Fruit fly (Drosophila melanogaster) whole organism, embryonic: ENCODE data around the gene RfC3.

ENCODE experiments used
- Ada2b ChIP-seq: fragments of 200-800 bp; sonication (Bioruptor generic); IDR thresholded peaks from 2 replicates; pipeline ENCODE4 v1.3.6; 2022; ENCODE audit warnings: missing biosample characterization, missing genetic modification characterization
- CG10431 ChIP-seq: fragments of 200-800 bp; sonication (Bioruptor generic); optimal IDR thresholded peaks from 3 replicates; lab custom pipeline; 2018; ENCODE audit warnings: missing biosample characterization, mild to moderate bottlenecking, missing genetic modification characterization
- CG10959 ChIP-seq: fragments of 200-800 bp; sonication (Bioruptor generic); IDR thresholded peaks from 2 replicates; pipeline ENCODE4 v1.3.6; 2022; ENCODE audit warnings: missing biosample characterization, missing genetic modification characterization
- CG11085 ChIP-seq: fragments of 200-800 bp; sonication (Bioruptor generic); IDR thresholded peaks from 2 replicates; pipeline ENCODE4 v1.3.6; 2022; ENCODE audit warnings: missing biosample characterization, missing genetic modification characterization
- CG12071 ChIP-seq: fragments of 200-800 bp; sonication (Bioruptor generic); optimal IDR thresholded peaks from 3 replicates; lab custom pipeline; 2018; ENCODE audit warnings: missing biosample characterization, mild to moderate bottlenecking, missing genetic modification characterization
- CG12391 ChIP-seq: fragments of 200-800 bp; sonication (Bioruptor generic); optimal IDR thresholded peaks from 3 replicates; lab custom pipeline; 2018; ENCODE audit warnings: missing biosample characterization, mild to moderate bottlenecking, missing genetic modification characterization, moderate library complexity
- CG17361 ChIP-seq: fragments of 200-800 bp; sonication (Bioruptor generic); IDR thresholded peaks from 3 replicates; pipeline ENCODE4 v1.3.6; 2022; ENCODE audit warnings: missing biosample characterization, missing genetic modification characterization
- CG17829 ChIP-seq: fragments of 200-800 bp; optimal IDR thresholded peaks from 2 replicates; lab custom pipeline; 2019; ENCODE audit warnings: missing biosample characterization, mild to moderate bottlenecking, missing genetic modification characterization, moderate library complexity
- CG18262 ChIP-seq: fragments of 200-800 bp; optimal IDR thresholded peaks from 3 replicates; lab custom pipeline; 2019; ENCODE audit warnings: missing biosample characterization, mild to moderate bottlenecking, missing genetic modification characterization, moderate library complexity
- CG2116 ChIP-seq: fragments of 200-800 bp; sonication (Bioruptor generic); optimal IDR thresholded peaks from 3 replicates; lab custom pipeline; 2018; ENCODE audit warnings: missing biosample characterization, mild to moderate bottlenecking, missing genetic modification characterization
- CG2678 ChIP-seq: fragments of 200-800 bp; sonication (Bioruptor generic); optimal IDR thresholded peaks from 3 replicates; lab custom pipeline; 2019; ENCODE audit warnings: missing biosample characterization, mild to moderate bottlenecking, missing genetic modification characterization, moderate library complexity
- CG33213 ChIP-seq: fragments of 200-800 bp; sonication (Bioruptor generic); optimal IDR thresholded peaks from 3 replicates; lab custom pipeline; 2016; ENCODE audit warnings: missing biosample characterization, missing genetic modification characterization
- CG34422 ChIP-seq: fragments of 200-800 bp; sonication (Bioruptor generic); IDR thresholded peaks from 3 replicates; pipeline ENCODE4 v1.3.6; 2022; ENCODE audit warnings: missing biosample characterization, missing genetic modification characterization
- CG42726 ChIP-seq: fragments of 200-800 bp; sonication (Bioruptor generic); IDR thresholded peaks from 2 replicates; pipeline ENCODE4 v1.3.6; 2022; ENCODE audit warnings: missing biosample characterization, missing genetic modification characterization; ENCODE audit not compliant: partially characterized antibody
- CG6254 ChIP-seq: fragments of 200-800 bp; sonication (Bioruptor generic); optimal IDR thresholded peaks from 3 replicates; lab custom pipeline; 2017; ENCODE audit warnings: mild to moderate bottlenecking, missing biosample characterization, missing genetic modification reagents, missing genetic modification characterization
- CG7271 ChIP-seq: fragments of 200-800 bp; sonication (Bioruptor generic); optimal IDR thresholded peaks from 2 replicates; lab custom pipeline; 2018; ENCODE audit warnings: missing biosample characterization, mild to moderate bottlenecking, missing genetic modification characterization, moderate library complexity
- CG7963 ChIP-seq: fragments of 200-800 bp; sonication (Bioruptor generic); IDR thresholded peaks from 3 replicates; pipeline ENCODE4 v1.3.6; 2022; ENCODE audit warnings: missing biosample characterization, missing genetic modification characterization; ENCODE audit not compliant: partially characterized antibody
- CG7987 ChIP-seq: fragments of 200-800 bp; sonication (Bioruptor generic); optimal IDR thresholded peaks from 2 replicates; lab custom pipeline; 2018; ENCODE audit warnings: missing biosample characterization, mild to moderate bottlenecking, missing genetic modification characterization, moderate library complexity
- CG8290 ChIP-seq, 3 experiments: fragments of 200-800 bp; sonication (Bioruptor generic); optimal IDR thresholded peaks; 2 replicates each; lab custom pipeline; 2016 to 2019; ENCODE audit warnings: missing biosample characterization in 3 of 3, missing genetic modification characterization in 3 of 3, mild to moderate bottlenecking in 2 of 3, moderate library complexity in 1 of 3
- CG9437 ChIP-seq: fragments of 200-800 bp; sonication (Bioruptor generic); optimal IDR thresholded peaks from 2 replicates; lab custom pipeline; 2018; ENCODE audit warnings: missing biosample characterization, mild to moderate bottlenecking, missing genetic modification characterization
- Dip3 ChIP-seq: fragments of 200-800 bp; sonication (Bioruptor generic); optimal IDR thresholded peaks from 3 replicates; lab custom pipeline; 2016; ENCODE audit warnings: missing biosample characterization, missing genetic modification characterization
- HLHmδ ChIP-seq: fragments of 200-800 bp; sonication (Bioruptor generic); optimal IDR thresholded peaks from 2 replicates; lab custom pipeline; 2018; ENCODE audit warnings: missing biosample characterization, mild to moderate bottlenecking, missing genetic modification characterization, moderate library complexity
- MESR4 ChIP-seq: fragments of 200-800 bp; sonication (Bioruptor generic); optimal IDR thresholded peaks from 2 replicates; lab custom pipeline; 2018; ENCODE audit warnings: missing biosample characterization, mild to moderate bottlenecking, missing genetic modification characterization, moderate library complexity
- NC2α ChIP-seq: fragments of 200-800 bp; sonication (Bioruptor generic); optimal IDR thresholded peaks from 2 replicates; lab custom pipeline; 2016; ENCODE audit warnings: missing biosample characterization, missing genetic modification characterization
- Nf-YB ChIP-seq: fragments of 200-800 bp; sonication (Bioruptor generic); optimal IDR thresholded peaks from 3 replicates; lab custom pipeline; 2019; ENCODE audit warnings: missing biosample characterization, mild to moderate bottlenecking, missing genetic modification characterization, moderate library complexity
- NfI ChIP-seq: fragments of 200-800 bp; sonication (Bioruptor generic); optimal IDR thresholded peaks from 3 replicates; lab custom pipeline; 2018; ENCODE audit warnings: missing biosample characterization, mild to moderate bottlenecking, missing genetic modification characterization, moderate library complexity
- Opbp ChIP-seq: fragments of 200-800 bp; sonication (Bioruptor generic); IDR thresholded peaks from 3 replicates; pipeline ENCODE4 v1.3.6; 2022; ENCODE audit warnings: missing biosample characterization, missing genetic modification characterization; ENCODE audit not compliant: partially characterized antibody
- Rx ChIP-seq: fragments of 200-800 bp; sonication (Bioruptor generic); IDR thresholded peaks from 2 replicates; pipeline ENCODE4 v1.3.6; 2022; ENCODE audit warnings: missing biosample characterization, missing genetic modification characterization
- Sox100B ChIP-seq: fragments of 200-800 bp; sonication (Bioruptor generic); optimal IDR thresholded peaks from 3 replicates; lab custom pipeline; 2018; ENCODE audit warnings: missing biosample characterization, mild to moderate bottlenecking, missing genetic modification characterization
- TFAM ChIP-seq: fragments of 200-800 bp; sonication (Bioruptor generic); optimal IDR thresholded peaks from 2 replicates; lab custom pipeline; 2017; ENCODE audit warnings: missing biosample characterization, missing genetic modification characterization, inconsistent platforms
- ara ChIP-seq: fragments of 200-800 bp; sonication (Bioruptor generic); IDR thresholded peaks from 2 replicates; pipeline ENCODE4 v1.3.6; 2022; ENCODE audit warnings: missing biosample characterization, missing genetic modification characterization
- bowl ChIP-seq: fragments of 200-800 bp; sonication (Bioruptor generic); IDR thresholded peaks from 2 replicates; pipeline ENCODE4 v1.3.6; 2022; ENCODE audit warnings: missing biosample characterization, missing genetic modification characterization
- caup ChIP-seq: fragments of 200-800 bp; sonication (Bioruptor generic); optimal IDR thresholded peaks from 3 replicates; lab custom pipeline; 2017; ENCODE audit warnings: missing biosample characterization, mild to moderate bottlenecking, missing genetic modification characterization, moderate library complexity; ENCODE audit not compliant: severe bottlenecking
- dan ChIP-seq: fragments of 200-800 bp; sonication (Bioruptor generic); IDR thresholded peaks from 2 replicates; pipeline ENCODE4 v1.3.6; 2022; ENCODE audit warnings: missing biosample characterization, missing genetic modification characterization
- emc ChIP-seq: fragments of 200-800 bp; sonication (Bioruptor generic); optimal IDR thresholded peaks from 2 replicates; lab custom pipeline; 2016; ENCODE audit warnings: missing biosample characterization, missing genetic modification characterization
- ftz-f1 ChIP-seq: fragments of 200-800 bp; sonication (Bioruptor generic); optimal IDR thresholded peaks from 2 replicates; lab custom pipeline; 2016; ENCODE audit warnings: missing biosample characterization, missing genetic modification characterization
- ken ChIP-seq: fragments of 200-800 bp; sonication (Bioruptor generic); IDR thresholded peaks from 3 replicates; pipeline ENCODE4 v1.3.6; 2022; ENCODE audit warnings: missing biosample characterization, missing genetic modification characterization
- knrl ChIP-seq: fragments of 200-800 bp; sonication (Bioruptor generic); IDR thresholded peaks from 3 replicates; pipeline ENCODE4 v1.3.6; 2022; ENCODE audit warnings: missing biosample characterization, missing genetic modification characterization; ENCODE audit not compliant: partially characterized antibody
- lilli ChIP-seq: fragments of 200-800 bp; sonication (Bioruptor generic); optimal IDR thresholded peaks from 3 replicates; lab custom pipeline; 2016; ENCODE audit warnings: missing biosample characterization, missing genetic modification characterization
- lov ChIP-seq, 2 experiments: fragments of 200-800 bp in 1 of 2; fragments of >200 bp in 1 of 2; sonication (Bioruptor generic) in 1 of 2; IDR thresholded peaks in 1 of 2; optimal IDR thresholded peaks in 1 of 2; 2 replicates in 1 of 2; 3 replicates in 1 of 2; pipeline versions ENCODE4 v1.3.6 to Lab custom; 2017 to 2022; ENCODE audit warnings: missing biosample characterization in 1 of 2, missing genetic modification characterization in 1 of 2
- nmo ChIP-seq: fragments of 200-800 bp; sonication (Bioruptor generic); optimal IDR thresholded peaks from 2 replicates; lab custom pipeline; 2018; ENCODE audit warnings: missing biosample characterization, mild to moderate bottlenecking, missing genetic modification characterization, moderate library complexity
- sd ChIP-seq: fragments of 200-800 bp; sonication (Bioruptor generic); optimal IDR thresholded peaks from 3 replicates; lab custom pipeline; 2018; ENCODE audit warnings: missing biosample characterization, mild to moderate bottlenecking, missing genetic modification characterization, moderate library complexity
- seq ChIP-seq: fragments of 200-800 bp; sonication (Bioruptor generic); IDR thresholded peaks from 2 replicates; pipeline ENCODE4 v1.3.6; 2022; ENCODE audit warnings: missing biosample characterization, missing genetic modification characterization
- sob ChIP-seq: fragments of 200-800 bp; sonication (Bioruptor generic); IDR thresholded peaks from 2 replicates; pipeline ENCODE4 v1.3.6; 2022; ENCODE audit warnings: missing biosample characterization, missing genetic modification characterization
- tio ChIP-seq: fragments of 200-800 bp; sonication (Bioruptor generic); optimal IDR thresholded peaks from 2 replicates; lab custom pipeline; 2017; ENCODE audit warnings: missing biosample characterization, missing genetic modification characterization, inconsistent platforms
- vfl ChIP-seq: fragments of 200-800 bp; sonication (Bioruptor generic); optimal IDR thresholded peaks from 2 replicates; lab custom pipeline; 2016; ENCODE audit warnings: missing biosample characterization, missing genetic modification characterization
- vnd ChIP-seq: fragments of 200-800 bp; sonication (Bioruptor generic); IDR thresholded peaks from 3 replicates; pipeline ENCODE4 v1.3.6; 2022; ENCODE audit warnings: missing biosample characterization, missing genetic modification characterization; ENCODE audit not compliant: partially characterized antibody
- wek ChIP-seq: fragments of 200-800 bp; sonication (Bioruptor generic); optimal IDR thresholded peaks from 3 replicates; lab custom pipeline; 2018; ENCODE audit warnings: missing biosample characterization, mild to moderate bottlenecking, missing genetic modification characterization, moderate library complexity
- zen ChIP-seq: fragments of 200-800 bp; sonication (Bioruptor generic); optimal IDR thresholded peaks from 3 replicates; lab custom pipeline; 2018; ENCODE audit warnings: missing biosample characterization, mild to moderate bottlenecking, missing genetic modification characterization, moderate library complexity

The RfC3 gene

DNA sequence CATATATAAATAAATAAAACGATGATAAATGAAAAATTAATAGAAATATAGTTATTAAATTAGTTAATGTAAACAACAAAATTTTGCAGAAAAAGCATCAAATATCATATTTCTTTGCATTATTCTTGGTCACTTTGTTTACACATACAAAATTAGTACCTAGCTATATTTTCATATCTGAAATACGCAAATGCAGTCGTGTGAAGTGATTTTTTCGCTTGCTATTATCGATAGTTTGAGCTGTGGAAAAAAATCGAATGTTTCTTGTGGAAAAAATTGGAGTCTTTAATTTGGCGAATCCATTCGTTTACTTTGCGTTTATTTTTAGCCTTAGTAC is 22.5 kb upstream of the RfC3 start, which contains the start of gene Cnot4 (continued):
- no peak for TF ChIP-seq CG6254 (GFP tag; lab: Kevin White, UChicago)
- no peak for TF ChIP-seq ara (GFP tag; lab: Robert Waterston, UW)
- TF ChIP-seq CG7963 (GFP tag; lab: Robert Waterston, UW): no peak
- TF ChIP-seq CG12391 (tag; lab: Kevin White, UChicago): peak; percentile 33
- peak; percentile 29 for TF ChIP-seq CG17829 (tag; lab: Kevin White, UChicago)
- no peak for TF ChIP-seq CG11085 (GFP tag; lab: Robert Waterston, UW)
- TF ChIP-seq knrl (GFP tag; lab: Robert Waterston, UW): peak; percentile 48; the same call in 2 of the 3 replicates
- TF ChIP-seq CG2116 (GFP tag; lab: Kevin White, UChicago): peak; percentile 97
- 0 out of 3 replicates have a peak, but pooled peaks have one; percentile 11 for TF ChIP-seq CG34422 (GFP tag; lab: Robert Waterston, UW)
- no peak for TF ChIP-seq CG10959
- no peak for TF ChIP-seq vnd (GFP tag; lab: Robert Waterston, UW)
- no peak for TF ChIP-seq TFAM (GFP tag; lab: Kevin White, UChicago)
- TF ChIP-seq Nf-YB (GFP tag; lab: Kevin White, UChicago): no peak
- no peak for TF ChIP-seq lov (optimal IDR thresholded peaks at IDR 0.05; lab: Kevin White, UChicago)
- TF ChIP-seq lov (GFP tag; IDR thresholded peaks at IDR 0.05; lab: Robert Waterston, UW): no peak
- TF ChIP-seq Opbp (GFP tag; lab: Robert Waterston, UW): no peak
- TF ChIP-seq bowl: no peak
- TF ChIP-seq Sox100B (GFP tag; lab: Kevin White, UChicago): no peak
- no peak for TF ChIP-seq seq (GFP tag; lab: Robert Waterston, UW)
- TF ChIP-seq CG18262 (tag; lab: Kevin White, UChicago): peak; percentile 30
- no peak for TF ChIP-seq CG12071
- TF ChIP-seq sob (GFP tag; lab: Robert Waterston, UW): no peak
- no peak for TF ChIP-seq CG10431
- no peak for TF ChIP-seq Dip3 (GFP tag; lab: Kevin White, UChicago)
- peak; percentile 62 for TF ChIP-seq nmo (GFP tag; lab: Kevin White, UChicago)
- no peak for TF ChIP-seq vfl (GFP tag; lab: Kevin White, UChicago)
- no peak for TF ChIP-seq lilli (GFP tag; lab: Kevin White, UChicago)
- TF ChIP-seq wek (GFP tag; lab: Kevin White, UChicago): no peak
- no peak for TF ChIP-seq dan
- TF ChIP-seq Rx (GFP tag; lab: Robert Waterston, UW): no peak
- peak; percentile 47; the same call in 1 of the 3 replicates for TF ChIP-seq CG17361
- TF ChIP-seq CG9437 (GFP tag; lab: Kevin White, UChicago): peak; percentile 35
- no peak for TF ChIP-seq caup (GFP tag; lab: Kevin White, UChicago)
- TF ChIP-seq zen (tag; lab: Kevin White, UChicago): peak; percentile 16
- no peak for TF ChIP-seq Ada2b
- TF ChIP-seq NC2α (GFP tag; lab: Kevin White, UChicago): no peak
- TF ChIP-seq ftz-f1 (GFP tag; lab: Kevin White, UChicago): no peak
- TF ChIP-seq tio: no peak
- TF ChIP-seq NfI (GFP tag; lab: Kevin White, UChicago): no peak
- TF ChIP-seq CG2678 (tag; lab: Kevin White, UChicago): no peak
- peak; percentile 10 for TF ChIP-seq CG8290 (GFP tag; optimal IDR thresholded peaks at IDR 0.05; lab: Kevin White, UChicago)
- TF ChIP-seq CG8290 (tag; optimal IDR thresholded peaks at IDR 0.05; lab: Kevin White, UChicago): no peak
- no peak for TF ChIP-seq HLHmδ
- TF ChIP-seq CG7987 (GFP tag; lab: Kevin White, UChicago): no peak
- no peak for TF ChIP-seq CG7271
- no peak for TF ChIP-seq CG33213 (GFP tag; lab: Kevin White, UChicago)
- TF ChIP-seq MESR4 (GFP tag; lab: Kevin White, UChicago): no peak
- no peak for TF ChIP-seq ken (GFP tag; lab: Robert Waterston, UW)
- TF ChIP-seq CG42726 (GFP tag; lab: Robert Waterston, UW): 0 out of 2 replicates have a peak, but pooled peaks have one; percentile 12
- TF ChIP-seq emc (GFP tag; lab: Kevin White, UChicago): no peak
- no peak for TF ChIP-seq sd (tag; lab: Kevin White, UChicago)
